Worm (Caenorhabditis elegans) whole organism, young adult: ENCODE data around the gene str-207.

ENCODE experiments used
- B0035.1 ChIP-seq: sonication (generic microtip); optimal IDR thresholded peaks from 2 replicates; lab custom pipeline; 2016; ENCODE audit warnings: missing genetic modification characterization, mild to moderate bottlenecking, missing compliant biosample characterization, missing genotype, missing genetic modification reagents
- F22D6.2 ChIP-seq: sonication (generic microtip); optimal IDR thresholded peaks from 2 replicates; lab custom pipeline; 2016; ENCODE audit warnings: mild to moderate bottlenecking, missing genetic modification characterization, missing compliant biosample characterization
- T26A5.8 ChIP-seq: sonication (generic microtip); optimal IDR thresholded peaks from 2 replicates; lab custom pipeline; 2016; ENCODE audit warnings: missing genetic modification characterization, missing compliant biosample characterization
- Y67H2A.10 ChIP-seq: fragments of 200-800 bp; sonication (Bioruptor generic); conservative IDR thresholded peaks from 2 replicates; pipeline ENCODE4 v1.3.6; 2022; ENCODE audit warnings: missing genetic modification reagents, missing genetic modification characterization, missing compliant biosample characterization
- Y95B8A.8 ChIP-seq: fragments of 200-800 bp; sonication (Bioruptor generic); IDR thresholded peaks from 2 replicates; pipeline ENCODE4 v1.3.6; 2022; ENCODE audit warnings: missing genetic modification reagents, missing genetic modification characterization, missing compliant biosample characterization
- aptf-3 ChIP-seq: fragments of 200-800 bp; sonication (Bioruptor generic); IDR thresholded peaks from 2 replicates; pipeline ENCODE4 v1.3.6; 2022; ENCODE audit warnings: missing genetic modification characterization, missing compliant biosample characterization
- athp-1 ChIP-seq: sonication (generic microtip); optimal IDR thresholded peaks from 2 replicates; lab custom pipeline; 2017; ENCODE audit warnings: mild to moderate bottlenecking, missing genetic modification characterization, missing compliant biosample characterization
- bed-1 ChIP-seq: fragments of 200-800 bp; sonication (Bioruptor generic); IDR thresholded peaks from 2 replicates; pipeline ENCODE4 v1.3.6; 2022; ENCODE audit warnings: missing genetic modification reagents, missing genetic modification characterization, missing compliant biosample characterization
- cebp-2 ChIP-seq: fragments of 200-800 bp; sonication (Bioruptor generic); IDR thresholded peaks from 2 replicates; pipeline ENCODE4 v1.3.6; 2022; ENCODE audit warnings: missing genetic modification characterization, missing compliant biosample characterization
- ceh-100 ChIP-seq: fragments of 200-800 bp; sonication (Bioruptor generic); IDR thresholded peaks from 2 replicates; pipeline ENCODE4 v1.3.6; 2022; ENCODE audit warnings: missing genetic modification reagents, missing genetic modification characterization, missing compliant biosample characterization
- ceh-58 ChIP-seq: fragments of 200-800 bp; sonication (Bioruptor generic); IDR thresholded peaks from 2 replicates; pipeline ENCODE4 v1.3.6; 2022; ENCODE audit warnings: missing genetic modification characterization, missing compliant biosample characterization
- chd-7 ChIP-seq: sonication (generic microtip); optimal IDR thresholded peaks from 2 replicates; lab custom pipeline; 2016; ENCODE audit warnings: mild to moderate bottlenecking, missing genetic modification characterization, moderate library complexity, missing compliant biosample characterization
- die-1 ChIP-seq: sonication (generic microtip); optimal IDR thresholded peaks from 2 replicates; lab custom pipeline; 2016; ENCODE audit warnings: missing genotype, mild to moderate bottlenecking, missing genetic modification characterization, missing compliant biosample characterization
- dox-1 ChIP-seq: fragments of 200-800 bp; sonication (Bioruptor generic); IDR thresholded peaks from 2 replicates; pipeline ENCODE4 v1.3.6; 2022; ENCODE audit warnings: missing genetic modification reagents, missing genetic modification characterization, missing compliant biosample characterization
- dpff-1 ChIP-seq: sonication (generic microtip); optimal IDR thresholded peaks from 2 replicates; lab custom pipeline; 2017; ENCODE audit warnings: mild to moderate bottlenecking, missing genetic modification characterization, missing compliant biosample characterization
- dpl-1 ChIP-seq: fragments of 150-350 bp; optimal IDR thresholded peaks from 2 replicates; lab custom pipeline; 2014; ENCODE audit warnings: missing biosample characterization, missing genetic modification reagents, missing genetic modification characterization
- egl-18 ChIP-seq: fragments of 200-800 bp; sonication (Bioruptor generic); IDR thresholded peaks from 2 replicates; pipeline ENCODE4 v1.3.6; 2022; ENCODE audit warnings: missing genetic modification reagents, missing genetic modification characterization, missing compliant biosample characterization
- egrh-3 ChIP-seq: fragments of 200-800 bp; sonication (Bioruptor generic); IDR thresholded peaks from 2 replicates; pipeline ENCODE4 v1.3.6; 2022; ENCODE audit warnings: missing genetic modification reagents, missing genetic modification characterization, missing compliant biosample characterization
- fkh-3 ChIP-seq: sonication (generic microtip); optimal IDR thresholded peaks from 2 replicates; lab custom pipeline; 2016; ENCODE audit warnings: mild to moderate bottlenecking, missing genetic modification characterization, missing compliant biosample characterization
- him-1 ChIP-seq: sonication (generic microtip); optimal IDR thresholded peaks from 2 replicates; lab custom pipeline; 2016; ENCODE audit warnings: missing genotype, missing genetic modification reagents, missing genetic modification characterization, missing compliant biosample characterization
- hlh-26 ChIP-seq: fragments of 200-800 bp; sonication (Bioruptor generic); conservative IDR thresholded peaks from 2 replicates; pipeline ENCODE4 v1.3.6; 2022; ENCODE audit warnings: missing genetic modification reagents, missing genetic modification characterization, missing compliant biosample characterization
- hmg-1.2 ChIP-seq: fragments of 200-800 bp; sonication (Bioruptor generic); IDR thresholded peaks from 2 replicates; pipeline ENCODE4 v1.3.6; 2022; ENCODE audit warnings: missing genetic modification reagents, missing genetic modification characterization, missing compliant biosample characterization
- hsf-1 ChIP-seq: fragments of 200-800 bp; sonication (Bioruptor generic); IDR thresholded peaks from 2 replicates; pipeline ENCODE4 v1.3.6; 2022; ENCODE audit warnings: missing genetic modification reagents, missing genetic modification characterization, missing compliant biosample characterization
- lin-26 ChIP-seq: fragments of 200-800 bp; sonication (Bioruptor generic); IDR thresholded peaks from 2 replicates; pipeline ENCODE4 v1.3.6; 2022; ENCODE audit warnings: missing genetic modification reagents, missing genetic modification characterization, missing compliant biosample characterization
- lin-40 ChIP-seq: sonication (generic microtip); optimal IDR thresholded peaks from 2 replicates; lab custom pipeline; 2016; ENCODE audit warnings: missing genetic modification characterization, mild to moderate bottlenecking, missing compliant biosample characterization, missing genotype, missing genetic modification reagents
- madf-8 ChIP-seq: fragments of 200-800 bp; sonication (Bioruptor generic); conservative IDR thresholded peaks from 2 replicates; pipeline ENCODE4 v1.3.6; 2022; ENCODE audit warnings: missing genetic modification reagents, missing genetic modification characterization, missing compliant biosample characterization
- mes-4 ChIP-seq: sonication (generic microtip); optimal IDR thresholded peaks from 2 replicates; lab custom pipeline; 2016; ENCODE audit warnings: missing genotype, missing genetic modification characterization, missing compliant biosample characterization
- nfya-1 ChIP-seq: sonication (generic microtip); optimal IDR thresholded peaks from 2 replicates; lab custom pipeline; 2017; ENCODE audit warnings: antibody characterized with exemption, missing compliant biosample characterization, missing genetic modification characterization, borderline replicate concordance; ENCODE audit not compliant: insufficient read depth
- nfya-2 ChIP-seq: fragments of 200-800 bp; sonication (Bioruptor generic); IDR thresholded peaks from 2 replicates; pipeline ENCODE4 v1.3.6; 2022; ENCODE audit warnings: missing genetic modification reagents, missing genetic modification characterization, missing compliant biosample characterization
- nhr-120 ChIP-seq: fragments of 200-800 bp; sonication (Bioruptor generic); IDR thresholded peaks from 2 replicates; pipeline ENCODE4 v1.3.6; 2022; ENCODE audit warnings: missing genetic modification characterization, missing compliant biosample characterization
- nhr-80 ChIP-seq: sonication (generic microtip); optimal IDR thresholded peaks from 2 replicates; lab custom pipeline; 2016; ENCODE audit warnings: missing genetic modification characterization, missing compliant biosample characterization
- nhr-90 ChIP-seq: sonication (generic microtip); optimal IDR thresholded peaks from 2 replicates; lab custom pipeline; 2016; ENCODE audit warnings: missing genotype, mild to moderate bottlenecking, missing genetic modification characterization, missing compliant biosample characterization
- rcor-1 ChIP-seq: fragments of 200-800 bp; sonication (Bioruptor generic); IDR thresholded peaks from 2 replicates; pipeline ENCODE4 v1.3.6; 2022; ENCODE audit warnings: missing genetic modification reagents, missing genetic modification characterization, missing compliant biosample characterization
- rec-8 ChIP-seq, 2 experiments: sonication (generic microtip); optimal IDR thresholded peaks; 2 replicates each; lab custom pipeline; 2016; ENCODE audit warnings: mild to moderate bottlenecking in 2 of 2, missing genetic modification characterization in 2 of 2, missing genetic modification reagents in 2 of 2, missing genotype in 2 of 2, missing biosample characterization in 1 of 2, missing compliant biosample characterization in 1 of 2, moderate library complexity in 1 of 2
- repo-1 ChIP-seq: sonication (generic microtip); optimal IDR thresholded peaks from 2 replicates; lab custom pipeline; 2017; ENCODE audit warnings: mild to moderate bottlenecking, missing genetic modification characterization, missing compliant biosample characterization
- sea-2 ChIP-seq: fragments of 200-800 bp; sonication (Bioruptor generic); IDR thresholded peaks from 2 replicates; pipeline ENCODE4 v1.3.6; 2022; ENCODE audit warnings: missing genetic modification characterization, missing compliant biosample characterization
- snpc-1.1 ChIP-seq: sonication (generic microtip); optimal IDR thresholded peaks from 2 replicates; lab custom pipeline; 2017; ENCODE audit warnings: missing genetic modification characterization, mild to moderate bottlenecking, missing compliant biosample characterization, antibody characterized with exemption, moderate library complexity, missing genotype, missing genetic modification reagents; ENCODE audit not compliant: insufficient read depth
- somi-1 ChIP-seq: fragments of 200-800 bp; sonication (Bioruptor generic); optimal IDR thresholded peaks from 2 replicates; lab custom pipeline; 2018; ENCODE audit warnings: mild to moderate bottlenecking, missing genetic modification characterization, missing compliant biosample characterization
- tbp1 ChIP-seq: fragments of 200-800 bp; sonication (Bioruptor generic); optimal IDR thresholded peaks from 2 replicates; lab custom pipeline; 2018; ENCODE audit warnings: mild to moderate bottlenecking, missing genetic modification characterization, missing compliant biosample characterization
- zfh-2 ChIP-seq: fragments of 200-800 bp; sonication (Bioruptor generic); conservative IDR thresholded peaks from 2 replicates; pipeline ENCODE4 v1.3.6; 2022; ENCODE audit warnings: missing genetic modification reagents, missing genetic modification characterization, missing compliant biosample characterization
- ztf-22 ChIP-seq: fragments of 200-800 bp; sonication (Bioruptor generic); optimal IDR thresholded peaks from 2 replicates; lab custom pipeline; 2018; ENCODE audit warnings: mild to moderate bottlenecking, missing genetic modification characterization, moderate library complexity, missing compliant biosample characterization
- ztf-28 ChIP-seq: fragments of 200-800 bp; sonication (Bioruptor generic); IDR thresholded peaks from 2 replicates; pipeline ENCODE4 v1.3.6; 2022; ENCODE audit warnings: missing genetic modification reagents, missing genetic modification characterization, missing compliant biosample characterization
- ztf-6 ChIP-seq: fragments of 200-800 bp; sonication (Bioruptor generic); IDR thresholded peaks from 2 replicates; pipeline ENCODE4 v1.3.6; 2022; ENCODE audit warnings: missing genetic modification reagents, missing genetic modification characterization, missing compliant biosample characterization

str-207 gene

ce11 chrV:4983091-4983490, 31.6 kb downstream of the str-207 start, which contains the start of gene srsx-13:
Gene srsx-13, minus strand, starts transcription at chrV:4983191.
- no peak for TF ChIP-seq ztf-22 (GFP tag; lab: Kevin White, UChicago)
- TF ChIP-seq cebp-2 (GFP tag; lab: Robert Waterston, UW) = no peak
- TF ChIP-seq tbp1 = no peak
- TF ChIP-seq lin-26 = no peak
- TF ChIP-seq egl-18 (GFP tag; lab: Robert Waterston, UW) = no peak
- TF ChIP-seq rcor-1 (GFP tag; lab: Robert Waterston, UW) = no peak

ce11 chrV:4987097-4987496, 35.6 kb downstream of the str-207 start, which contains the start of gene ncx-8:
Gene ncx-8, minus strand, starts transcription at chrV:4987197.
- TF ChIP-seq rcor-1 (GFP tag; lab: Robert Waterston, UW) = no peak
- TF ChIP-seq lin-26 = no peak
- no peak for TF ChIP-seq B0035.1
- TF ChIP-seq nhr-120 (GFP tag; lab: Robert Waterston, UW) = no peak
- TF ChIP-seq egrh-3 (GFP tag; lab: Robert Waterston, UW) = no peak
- TF ChIP-seq sea-2 (GFP tag; lab: Robert Waterston, UW) = no peak
- no peak for TF ChIP-seq nhr-90 (tag; lab: Kevin White, UChicago)
- no peak for TF ChIP-seq him-1 (tag; lab: Kevin White, UChicago)
- TF ChIP-seq hlh-26 (GFP tag; lab: Robert Waterston, UW) = no peak
- TF ChIP-seq Y67H2A.10 (GFP tag; lab: Robert Waterston, UW) = no peak
- TF ChIP-seq ztf-22 (GFP tag; lab: Kevin White, UChicago) = no peak
- no peak for TF ChIP-seq lin-40 (tag; lab: Kevin White, UChicago)
- no peak for TF ChIP-seq nfya-1 (tag; lab: Kevin White, UChicago)
- TF ChIP-seq rec-8 (tag; optimal IDR thresholded peaks at IDR 0.05; lab: Kevin White, UChicago) = no peak
- no peak for TF ChIP-seq dpl-1

ce11 chrV:4995155-4995554, 43.6 kb downstream of the str-207 start, which contains the start of gene ncx-9:
Gene ncx-9, minus strand, starts transcription at chrV:4995255.
- TF ChIP-seq madf-8 (GFP tag; lab: Robert Waterston, UW) (no peak), ztf-6 (GFP tag; lab: Robert Waterston, UW) (no peak), repo-1 (tag; lab: Kevin White, UChicago) (no peak), F22D6.2 (tag; lab: Kevin White, UChicago) (no peak), aptf-3 (GFP tag; lab: Robert Waterston, UW) (no peak), hmg-1.2 (GFP tag; lab: Robert Waterston, UW) (no peak), ceh-100 (no peak)

- TF ChIP-seq nhr-80 (tag; lab: Kevin White, UChicago) (peak; percentile 31), mes-4 (no peak), aptf-3 (GFP tag; lab: Robert Waterston, UW) (no peak), zfh-2 (no peak), die-1 (no peak), ceh-58 (GFP tag; lab: Robert Waterston, UW) (no peak), snpc-1.1 (tag; lab: Kevin White, UChicago) (no peak), Y95B8A.8 (GFP tag; lab: Robert Waterston, UW) (no peak), rcor-1 (GFP tag; lab: Robert Waterston, UW) (no peak)
Observed at ce11 chrV:5000406-5000805, 48.9 kb downstream of the str-207 start, which contains the start of gene ugt-7. Gene ugt-7, minus strand, starts transcription at chrV:5000566.

- TF ChIP-seq athp-1 (tag; lab: Kevin White, UChicago) (no peak), fkh-3 (tag; lab: Kevin White, UChicago) (no peak), hsf-1 (GFP tag; lab: Robert Waterston, UW) (no peak), snpc-1.1 (tag; lab: Kevin White, UChicago) (no peak), somi-1 (no peak), bed-1 (GFP tag; lab: Robert Waterston, UW) (no peak), T26A5.8 (tag; lab: Kevin White, UChicago) (no peak), dpff-1 (tag; lab: Kevin White, UChicago) (no peak), nfya-2 (no peak), ztf-22 (GFP tag; lab: Kevin White, UChicago) (no peak), rec-8 (tag; optimal IDR thresholded peaks at IDR 0.05; lab: Kevin White, UChicago) (no peak), ztf-28 (GFP tag; lab: Robert Waterston, UW) (no peak), aptf-3 (GFP tag; lab: Robert Waterston, UW) (no peak), dox-1 (GFP tag; lab: Robert Waterston, UW) (no peak), nhr-90 (tag; lab: Kevin White, UChicago) (no peak), chd-7 (tag; lab: Kevin White, UChicago) (no peak)
Observed at ce11 chrV:5001386-5001785, 49.9 kb downstream of the str-207 start, which contains the start of gene srr-8. Gene srr-8, plus strand, starts transcription at chrV:5001686.
